Fruit fly (Drosophila melanogaster): ENCODE results near the gene CG12170.

Gene CG12170

DNA sequence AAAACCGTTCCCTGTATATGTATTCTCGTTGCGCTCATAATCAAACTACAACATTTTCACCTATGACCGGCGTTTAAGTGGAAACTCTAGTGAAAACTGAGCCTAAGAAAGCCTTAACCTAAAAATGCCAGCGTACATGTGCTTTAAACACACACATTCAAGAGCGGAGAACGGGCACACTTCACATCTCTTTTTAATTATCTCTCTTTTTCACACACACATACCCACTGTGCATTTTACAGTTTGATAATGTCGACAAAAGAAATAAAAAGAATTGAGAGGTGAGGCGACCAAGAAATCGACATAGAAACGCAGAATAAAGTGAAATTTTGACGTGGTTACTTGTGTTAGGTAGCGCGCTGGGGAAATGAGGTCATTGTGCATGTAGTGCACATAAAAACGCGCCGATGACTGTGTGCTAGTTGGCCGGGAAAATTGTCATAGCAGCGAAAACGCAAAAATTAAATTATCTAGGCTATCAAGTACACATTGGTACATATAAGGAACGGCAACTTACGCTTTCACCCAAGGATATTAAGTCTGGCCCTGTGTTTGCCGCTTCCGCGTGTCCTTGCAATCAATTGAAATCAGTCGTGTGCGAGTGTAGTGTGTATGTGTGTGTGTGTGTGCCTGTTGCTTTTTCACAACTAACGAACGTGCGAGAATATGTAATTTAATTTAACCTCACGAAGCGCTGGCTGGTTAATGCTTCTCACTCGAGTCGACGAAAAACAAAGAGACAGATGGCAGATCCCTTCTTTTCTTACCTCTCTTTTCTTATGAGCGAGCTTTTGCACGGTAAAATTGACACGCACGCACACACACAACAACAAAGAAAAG lies 37.3 kb upstream of the CG12170 start (continued):
- peak; percentile 8 for TF ChIP-seq twi (tag; optimal IDR thresholded peaks at IDR 0.05)
- TF ChIP-seq ssp (GFP tag; IDR thresholded peaks at IDR 0.05) = no peak
- TF ChIP-seq CG31224 (GFP tag; IDR thresholded peaks at IDR 0.05) = no peak
- TF ChIP-seq CG13424 (tag; optimal IDR thresholded peaks at IDR 0.05) = no peak
- no peak for TF ChIP-seq fru (optimal IDR thresholded peaks at IDR 0.05)
- TF ChIP-seq dm (GFP tag; optimal IDR thresholded peaks at IDR 0.05) = peak; percentile 98
- TF ChIP-seq dysf (GFP tag; IDR thresholded peaks at IDR 0.05) = no peak
- no peak for TF ChIP-seq CG6765 (GFP tag; optimal IDR thresholded peaks at IDR 0.05)
- peak; percentile 58 for TF ChIP-seq gfzf (GFP tag; optimal IDR thresholded peaks at IDR 0.05)
- no peak for TF ChIP-seq CHES-1-like (GFP tag; optimal IDR thresholded peaks at IDR 0.05)
- peak; percentile 22 for TF ChIP-seq CG1603 (tag; optimal IDR thresholded peaks at IDR 0.05)
- TF ChIP-seq CG1832 (GFP tag; optimal IDR thresholded peaks at IDR 0.05) = no peak
- no peak for TF ChIP-seq sr (GFP tag; IDR thresholded peaks at IDR 0.05)
- no peak for TF ChIP-seq pnt (GFP tag; optimal IDR thresholded peaks at IDR 0.05)
- TF ChIP-seq sqz (GFP tag; optimal IDR thresholded peaks at IDR 0.05) = no peak
- peak; percentile 86 for TF ChIP-seq scrt (GFP tag; optimal IDR thresholded peaks at IDR 0.05)
- TF ChIP-seq CG10462 (GFP tag; optimal IDR thresholded peaks at IDR 0.05) = no peak
- peak in 1 of 2 experiments; percentile 33 for TF ChIP-seq Trl (optimal IDR thresholded peaks at IDR 0.05)
- TF ChIP-seq Trl (GFP tag; optimal IDR thresholded peaks at IDR 0.05) = no peak
- TF ChIP-seq CkIIα-i1 (GFP tag; IDR thresholded peaks at IDR 0.05) = no peak
- TF ChIP-seq Atf6 (GFP tag; IDR thresholded peaks at IDR 0.05) = no peak
- TF ChIP-seq stwl (tag; optimal IDR thresholded peaks at IDR 0.05) = peak; percentile 21
- peak; percentile 97 for TF ChIP-seq bigmax (GFP tag; optimal IDR thresholded peaks at IDR 0.05)
- no peak for TF ChIP-seq CG30403 (GFP tag; optimal IDR thresholded peaks at IDR 0.05)
- no peak for TF ChIP-seq CG15073 (GFP tag; optimal IDR thresholded peaks at IDR 0.05)
- TF ChIP-seq CG7372 (GFP tag; IDR thresholded peaks at IDR 0.05) = no peak
- no peak for TF ChIP-seq CG4328 (GFP tag; optimal IDR thresholded peaks at IDR 0.05)
- TF ChIP-seq ab (GFP tag; optimal IDR thresholded peaks at IDR 0.05) = no peak
- TF ChIP-seq Drgx (GFP tag; IDR thresholded peaks at IDR 0.05) = no peak
- no peak for TF ChIP-seq nau (GFP tag; optimal IDR thresholded peaks at IDR 0.05)
- TF ChIP-seq BtbVII (GFP tag; optimal IDR thresholded peaks at IDR 0.05) = no peak
- TF ChIP-seq zfh2 (GFP tag; optimal IDR thresholded peaks at IDR 0.05) = peak; percentile 9
- peak; percentile 65 for TF ChIP-seq CG4707 (GFP tag; optimal IDR thresholded peaks at IDR 0.05)
- TF ChIP-seq Usf (GFP tag; optimal IDR thresholded peaks at IDR 0.05) = no peak
- TF ChIP-seq Max (GFP tag; optimal IDR thresholded peaks at IDR 0.05) = peak; percentile 61
- TF ChIP-seq YL-1 (GFP tag; optimal IDR thresholded peaks at IDR 0.05) = peak; percentile 75
- TF ChIP-seq zfh1 (GFP tag; IDR thresholded peaks at IDR 0.05) = no peak
- TF ChIP-seq mam (GFP tag; optimal IDR thresholded peaks at IDR 0.05) = no peak
- TF ChIP-seq CG8478 (optimal IDR thresholded peaks at IDR 0.05) = no peak
- peak; percentile 24 for TF ChIP-seq CG12769 (tag; optimal IDR thresholded peaks at IDR 0.05)
- no peak for TF ChIP-seq CG4404 (GFP tag; IDR thresholded peaks at IDR 0.05)
- no peak for TF ChIP-seq dpn (GFP tag; optimal IDR thresholded peaks at IDR 0.05)
- TF ChIP-seq CG6654 (GFP tag; optimal IDR thresholded peaks at IDR 0.05) = peak; percentile 53
- TF ChIP-seq Med (GFP tag) = peak; percentile 70
